Fruit fly (Drosophila melanogaster) whole organism, embryonic: ENCODE measurements around the gene CG6195.

Source experiments
- Ada2b ChIP-seq: fragments of 200-800 bp; sonication (Bioruptor generic); IDR thresholded peaks from 2 replicates; pipeline ENCODE4 v1.3.6; 2022; ENCODE audit warnings: missing biosample characterization, missing genetic modification characterization
- Bgb ChIP-seq: fragments of 200-800 bp; sonication (Bioruptor generic); IDR thresholded peaks from 2 replicates; pipeline ENCODE4 v1.3.6; 2022; ENCODE audit warnings: missing biosample characterization, missing genetic modification characterization; ENCODE audit not compliant: partially characterized antibody
- CG11456 ChIP-seq: fragments of 200-800 bp; sonication (Bioruptor generic); IDR thresholded peaks from 3 replicates; pipeline ENCODE4 v1.3.6; 2022; ENCODE audit warnings: missing biosample characterization, missing genetic modification characterization
- CG11560 ChIP-seq: fragments of 200-800 bp; sonication (Bioruptor generic); IDR thresholded peaks from 3 replicates; pipeline ENCODE4 v1.3.6; 2022; ENCODE audit warnings: missing biosample characterization, missing genetic modification characterization
- CG13287 ChIP-seq: fragments of 200-800 bp; sonication (Bioruptor generic); IDR thresholded peaks from 2 replicates; pipeline ENCODE4 v1.3.6; 2022; ENCODE audit warnings: missing biosample characterization, missing genetic modification characterization; ENCODE audit not compliant: partially characterized antibody
- CG13296 ChIP-seq: fragments of 200-800 bp; sonication (Bioruptor generic); optimal IDR thresholded peaks from 3 replicates; lab custom pipeline; 2018; ENCODE audit warnings: missing biosample characterization, mild to moderate bottlenecking, missing genetic modification characterization
- CG13894 ChIP-seq: fragments of 200-800 bp; sonication (Bioruptor generic); optimal IDR thresholded peaks from 3 replicates; lab custom pipeline; 2018; ENCODE audit warnings: missing biosample characterization, mild to moderate bottlenecking, missing genetic modification characterization, moderate library complexity
- CG14441 ChIP-seq: fragments of 200-800 bp; sonication (Bioruptor generic); IDR thresholded peaks from 2 replicates; pipeline ENCODE4 v1.3.6; 2022; ENCODE audit warnings: missing biosample characterization, missing genetic modification characterization
- CG15269 ChIP-seq: fragments of 200-800 bp; sonication (Bioruptor generic); optimal IDR thresholded peaks from 2 replicates; lab custom pipeline; 2018; ENCODE audit warnings: missing biosample characterization, mild to moderate bottlenecking, missing genetic modification characterization, moderate library complexity
- CG18599 ChIP-seq: fragments of 200-800 bp; sonication (Bioruptor generic); optimal IDR thresholded peaks from 3 replicates; lab custom pipeline; 2017; ENCODE audit warnings: missing biosample characterization, missing genetic modification characterization, mild to moderate bottlenecking, moderate library complexity, missing genetic modification reagents
- CG6683 ChIP-seq: fragments of 200-800 bp; sonication (Bioruptor generic); optimal IDR thresholded peaks from 2 replicates; lab custom pipeline; 2017; ENCODE audit warnings: missing biosample characterization, mild to moderate bottlenecking, missing genetic modification characterization, missing genetic modification reagents
- CG7928 ChIP-seq: fragments of 200-800 bp; sonication (Bioruptor generic); optimal IDR thresholded peaks from 2 replicates; lab custom pipeline; 2017; ENCODE audit warnings: missing biosample characterization, mild to moderate bottlenecking, missing genetic modification characterization
- CG8290 ChIP-seq, 3 experiments: fragments of 200-800 bp; sonication (Bioruptor generic); optimal IDR thresholded peaks; 2 replicates each; lab custom pipeline; 2016 to 2019; ENCODE audit warnings: missing biosample characterization in 3 of 3, missing genetic modification characterization in 3 of 3, mild to moderate bottlenecking in 2 of 3, moderate library complexity in 1 of 3
- CG8924 ChIP-seq: fragments of 200-800 bp; optimal IDR thresholded peaks from 3 replicates; lab custom pipeline; 2019; ENCODE audit warnings: missing biosample characterization, mild to moderate bottlenecking, missing genetic modification characterization, moderate library complexity
- CG9727 ChIP-seq: fragments of 200-800 bp; sonication (Bioruptor generic); optimal IDR thresholded peaks from 3 replicates; lab custom pipeline; 2017; ENCODE audit warnings: missing biosample characterization, mild to moderate bottlenecking, missing genetic modification characterization
- CG9797 ChIP-seq: fragments of 200-800 bp; sonication (Bioruptor generic); optimal IDR thresholded peaks from 3 replicates; lab custom pipeline; 2018; ENCODE audit warnings: missing biosample characterization, mild to moderate bottlenecking, missing genetic modification characterization
- Dbx ChIP-seq: fragments of 200-800 bp; sonication (Bioruptor generic); IDR thresholded peaks from 3 replicates; pipeline ENCODE4 v1.3.6; 2022; ENCODE audit warnings: missing biosample characterization, missing genetic modification characterization
- Eip74EF ChIP-seq, 2 experiments: fragments of 200-800 bp in 1 of 2; fragments of >200 bp in 1 of 2; sonication (Bioruptor generic) in 1 of 2; optimal IDR thresholded peaks; 2 replicates each; lab custom pipeline; 2017 to 2019; ENCODE audit warnings: missing biosample characterization in 2 of 2, missing genetic modification characterization in 2 of 2, mild to moderate bottlenecking in 1 of 2, moderate library complexity in 1 of 2
- HHEX ChIP-seq: fragments of 200-800 bp; sonication (Bioruptor generic); optimal IDR thresholded peaks from 3 replicates; lab custom pipeline; 2017; ENCODE audit warnings: missing biosample characterization, mild to moderate bottlenecking, missing genetic modification characterization, missing genetic modification reagents
- MESR4 ChIP-seq: fragments of 200-800 bp; sonication (Bioruptor generic); optimal IDR thresholded peaks from 2 replicates; lab custom pipeline; 2018; ENCODE audit warnings: missing biosample characterization, mild to moderate bottlenecking, missing genetic modification characterization, moderate library complexity
- NFAT ChIP-seq: fragments of 200-800 bp; sonication (Bioruptor generic); IDR thresholded peaks from 2 replicates; pipeline ENCODE4 v1.3.6; 2022; ENCODE audit warnings: missing biosample characterization, missing genetic modification characterization
- Nf-YC ChIP-seq: fragments of 200-800 bp; optimal IDR thresholded peaks from 3 replicates; lab custom pipeline; 2019; ENCODE audit warnings: missing biosample characterization, mild to moderate bottlenecking, missing genetic modification characterization, moderate library complexity
- PHDP ChIP-seq: fragments of 200-800 bp; sonication (Bioruptor generic); optimal IDR thresholded peaks from 3 replicates; lab custom pipeline; 2018; ENCODE audit warnings: missing biosample characterization, mild to moderate bottlenecking, missing genetic modification characterization, moderate library complexity
- Rfx ChIP-seq: fragments of 200-800 bp; sonication (Bioruptor generic); IDR thresholded peaks from 2 replicates; pipeline ENCODE4 v1.3.6; 2022; ENCODE audit warnings: missing biosample characterization, missing genetic modification characterization
- Spps ChIP-seq: fragments of 200-800 bp; sonication (Bioruptor generic); optimal IDR thresholded peaks from 2 replicates; lab custom pipeline; 2018; ENCODE audit warnings: missing biosample characterization, mild to moderate bottlenecking, missing genetic modification characterization
- abd-A ChIP-seq: fragments of 200-800 bp; sonication (Bioruptor generic); optimal IDR thresholded peaks from 3 replicates; lab custom pipeline; 2019; ENCODE audit warnings: missing biosample characterization, mild to moderate bottlenecking, missing genetic modification characterization, moderate library complexity
- bbx ChIP-seq: fragments of 200-800 bp; sonication (Bioruptor generic); IDR thresholded peaks from 2 replicates; pipeline ENCODE4 v1.3.6; 2022; ENCODE audit warnings: missing biosample characterization, missing genetic modification characterization; ENCODE audit not compliant: partially characterized antibody
- chinmo ChIP-seq: fragments of 200-800 bp; sonication (Bioruptor generic); IDR thresholded peaks from 4 replicates; pipeline ENCODE4 v1.3.6; 2022; ENCODE audit warnings: missing biosample characterization, missing genetic modification characterization; ENCODE audit not compliant: partially characterized antibody
- dysf ChIP-seq: fragments of 200-800 bp; sonication (Bioruptor generic); IDR thresholded peaks from 3 replicates; pipeline ENCODE4 v1.3.6; 2022; ENCODE audit warnings: missing biosample characterization, missing genetic modification characterization
- exex ChIP-seq: fragments of 200-800 bp; sonication (Bioruptor generic); optimal IDR thresholded peaks from 4 replicates; lab custom pipeline; 2018; ENCODE audit warnings: missing biosample characterization, mild to moderate bottlenecking, missing genetic modification characterization, moderate library complexity
- gro ChIP-seq: fragments of 200-800 bp; sonication (Bioruptor generic); optimal IDR thresholded peaks from 2 replicates; lab custom pipeline; 2016; ENCODE audit warnings: missing biosample characterization, missing genetic modification characterization
- gsb-n ChIP-seq: fragments of 200-800 bp; sonication (Bioruptor generic); optimal IDR thresholded peaks from 3 replicates; lab custom pipeline; 2018; ENCODE audit warnings: missing biosample characterization, mild to moderate bottlenecking, missing genetic modification characterization
- gt ChIP-seq: fragments of 200-800 bp; sonication (Bioruptor generic); IDR thresholded peaks from 2 replicates; pipeline ENCODE4 v1.3.6; 2022; ENCODE audit warnings: missing biosample characterization, missing genetic modification characterization
- her ChIP-seq: fragments of 200-800 bp; sonication (Bioruptor generic); optimal IDR thresholded peaks from 2 replicates; lab custom pipeline; 2016; ENCODE audit warnings: missing biosample characterization, missing genetic modification characterization
- inv ChIP-seq: fragments of 200-800 bp; sonication (Bioruptor generic); IDR thresholded peaks from 2 replicates; pipeline ENCODE4 v1.3.6; 2022; ENCODE audit warnings: missing biosample characterization, missing genetic modification characterization; ENCODE audit not compliant: partially characterized antibody
- mirr ChIP-seq: fragments of 200-800 bp; sonication (Bioruptor generic); optimal IDR thresholded peaks from 3 replicates; lab custom pipeline; 2018; ENCODE audit warnings: missing biosample characterization, mild to moderate bottlenecking, missing genetic modification characterization
- pros ChIP-seq: fragments of 200-800 bp; sonication (Bioruptor generic); optimal IDR thresholded peaks from 3 replicates; lab custom pipeline; 2019; ENCODE audit warnings: missing biosample characterization, mild to moderate bottlenecking, missing genetic modification characterization, moderate library complexity
- rib ChIP-seq: fragments of 200-800 bp; sonication (Bioruptor generic); IDR thresholded peaks from 2 replicates; pipeline ENCODE4 v1.3.6; 2022; ENCODE audit warnings: missing biosample characterization, missing genetic modification characterization
- sens-2 ChIP-seq: fragments of 200-800 bp; sonication (Bioruptor generic); IDR thresholded peaks from 2 replicates; pipeline ENCODE4 v1.3.6; 2022; ENCODE audit warnings: missing biosample characterization, missing genetic modification characterization
- sna ChIP-seq: fragments of 200-800 bp; sonication (Bioruptor generic); IDR thresholded peaks from 2 replicates; pipeline ENCODE4 v1.3.6; 2022; ENCODE audit warnings: missing biosample characterization, missing genetic modification characterization; ENCODE audit not compliant: partially characterized antibody
- sob ChIP-seq: fragments of 200-800 bp; sonication (Bioruptor generic); IDR thresholded peaks from 2 replicates; pipeline ENCODE4 v1.3.6; 2022; ENCODE audit warnings: missing biosample characterization, missing genetic modification characterization
- sr ChIP-seq: fragments of 200-800 bp; sonication (Bioruptor generic); IDR thresholded peaks from 3 replicates; pipeline ENCODE4 v1.3.6; 2022; ENCODE audit warnings: missing biosample characterization, missing genetic modification characterization
- ttk ChIP-seq: fragments of 200-800 bp; sonication (Bioruptor generic); IDR thresholded peaks from 2 replicates; pipeline ENCODE4 v2.1.2; 2022; ENCODE audit warnings: missing biosample characterization, missing genetic modification characterization
- tx ChIP-seq: fragments of 200-800 bp; sonication (Bioruptor generic); optimal IDR thresholded peaks from 2 replicates; lab custom pipeline; 2016; ENCODE audit warnings: missing biosample characterization, missing genetic modification characterization
- unpg ChIP-seq: fragments of 200-800 bp; sonication (Bioruptor generic); optimal IDR thresholded peaks from 3 replicates; lab custom pipeline; 2018; ENCODE audit warnings: missing biosample characterization, mild to moderate bottlenecking, missing genetic modification characterization, moderate library complexity
- z ChIP-seq: fragments of 200-800 bp; sonication (Bioruptor generic); IDR thresholded peaks from 3 replicates; pipeline ENCODE4 v1.3.6; 2022; ENCODE audit warnings: missing biosample characterization, missing genetic modification characterization
- zfh1 ChIP-seq: fragments of 200-800 bp; sonication (Bioruptor generic); IDR thresholded peaks from 3 replicates; pipeline ENCODE4 v1.3.6; 2022; ENCODE audit warnings: missing biosample characterization, missing genetic modification characterization

The CG6195 gene

DNA sequence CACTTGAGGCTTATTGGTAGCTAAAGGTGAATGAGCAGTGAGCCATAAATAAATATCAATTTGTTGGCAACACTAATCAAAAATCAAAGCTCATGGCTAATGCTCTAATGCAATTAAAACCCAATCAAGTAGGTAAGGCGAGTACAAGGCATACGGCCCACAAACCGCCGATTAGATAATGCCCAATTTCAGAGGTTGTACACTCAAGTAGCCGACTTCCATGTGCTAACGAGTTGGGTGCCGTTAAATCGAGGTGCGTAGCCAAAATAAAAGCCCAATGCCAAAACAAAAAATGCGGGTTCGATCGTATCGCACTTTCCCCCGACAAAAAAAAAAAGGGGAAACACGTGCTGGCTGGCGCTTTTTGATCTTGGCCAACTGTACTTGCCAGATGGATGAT lies 26.2 kb downstream of the CG6195 start (continued):
- TF ChIP-seq unpg (GFP tag; lab: Kevin White, UChicago): peak; percentile 10
- no peak for TF ChIP-seq CG11560

DNA sequence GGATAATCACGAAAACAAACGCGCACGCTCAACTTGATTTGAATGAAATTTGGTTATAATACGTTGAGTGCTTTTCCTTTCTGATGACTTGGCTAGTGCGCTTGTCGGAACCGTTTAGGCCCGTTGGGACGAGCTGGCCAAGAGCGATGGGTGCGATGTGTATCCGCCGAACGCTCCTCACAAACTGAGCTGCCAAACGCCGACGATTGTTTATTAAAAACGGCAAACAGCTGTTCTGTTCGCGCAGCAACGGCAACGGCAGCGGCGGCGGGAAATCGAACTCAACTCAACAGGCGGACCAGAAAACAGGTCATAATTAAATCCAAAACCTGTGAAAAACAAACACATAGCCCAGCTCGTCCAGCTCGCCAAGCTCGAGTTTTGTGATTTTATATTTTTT lies 27.3 kb downstream of the CG6195 start:
- TF ChIP-seq sob (peak; percentile 20; the same call in 1 of the 2 replicates), Eip74EF (GFP tag; optimal IDR thresholded peaks at IDR 0.05; lab: Kevin White, UChicago) (peak in 1 of 2 experiments; percentile 40), gsb-n (no peak), CG15269 (tag; lab: Kevin White, UChicago) (peak; percentile 38), Ada2b (GFP tag; lab: Robert Waterston, UW) (no peak), NFAT (GFP tag; lab: Robert Waterston, UW) (0 out of 2 replicates have a peak, but pooled peaks have one; percentile 13), CG9727 (GFP tag; lab: Kevin White, UChicago) (no peak), rib (GFP tag; lab: Robert Waterston, UW) (no peak; the same call in none of the 2 replicates), tx (no peak), CG9797 (GFP tag; lab: Kevin White, UChicago) (no peak), dysf (GFP tag; lab: Robert Waterston, UW) (peak; percentile 5; the same call in 1 of the 3 replicates), CG11456 (GFP tag; lab: Robert Waterston, UW) (0 out of 3 replicates have a peak, but pooled peaks have one; percentile 16), her (GFP tag; lab: Kevin White, UChicago) (peak; percentile 35), Dbx (GFP tag; lab: Robert Waterston, UW) (peak; percentile 57; the same call in 1 of the 3 replicates), sna (no peak), bbx (GFP tag; lab: Robert Waterston, UW) (peak; percentile 32; the same call in 1 of the 2 replicates), gt (no peak), mirr (GFP tag; lab: Kevin White, UChicago) (peak; percentile 54), z (GFP tag; lab: Robert Waterston, UW) (peak; percentile 86), gro (GFP tag; lab: Kevin White, UChicago) (peak; percentile 44), PHDP (no peak), sens-2 (GFP tag; lab: Robert Waterston, UW) (0 out of 2 replicates have a peak, but pooled peaks have one; percentile 8), Rfx (GFP tag; lab: Robert Waterston, UW) (peak; percentile 22; the same call in 1 of the 2 replicates), Bgb (GFP tag; lab: Robert Waterston, UW) (peak; percentile 46; the same call in 1 of the 2 replicates), pros (no peak), CG8924 (tag; lab: Kevin White, UChicago) (no peak), CG6683 (GFP tag; lab: Kevin White, UChicago) (no peak), CG14441 (GFP tag; lab: Robert Waterston, UW) (0 out of 2 replicates have a peak, but pooled peaks have one; percentile 33), abd-A (tag; lab: Kevin White, UChicago) (peak; percentile 78), ttk (no peak), CG18599 (peak; percentile 2), MESR4 (GFP tag; lab: Kevin White, UChicago) (no peak), Spps (tag; lab: Kevin White, UChicago) (no peak), CG13894 (tag; lab: Kevin White, UChicago) (peak; percentile 67), sr (GFP tag; lab: Robert Waterston, UW) (peak; percentile 12; the same call in 1 of the 3 replicates), CG7928 (GFP tag; lab: Kevin White, UChicago) (no peak), CG8290 (GFP tag; optimal IDR thresholded peaks at IDR 0.05; lab: Kevin White, UChicago) (no peak), CG8290 (tag; optimal IDR thresholded peaks at IDR 0.05; lab: Kevin White, UChicago) (peak in 1 of 2 experiments; percentile 41), exex (tag; lab: Kevin White, UChicago) (peak; percentile 9), Nf-YC (tag; lab: Kevin White, UChicago) (peak; percentile 10), chinmo (peak; percentile 90; the same call in 3 of the 4 replicates), zfh1 (GFP tag; lab: Robert Waterston, UW) (0 out of 3 replicates have a peak, but pooled peaks have one; percentile 27), HHEX (GFP tag; lab: Kevin White, UChicago) (no peak), inv (no peak), CG13287 (GFP tag; lab: Robert Waterston, UW) (peak; percentile 41), CG13296 (peak; percentile 28)
